Fruit fly (Drosophila melanogaster) whole organism, embryonic: ENCODE data around the gene snk.
A peak's percentile ranks its signal among the peaks of the same experiment; 100 is the strongest.

Experiments used
- ATbp ChIP-seq: fragments of 200-800 bp; sonication (Bioruptor generic); optimal IDR thresholded peaks from 2 replicates; lab custom pipeline; 2017; ENCODE audit warnings: missing biosample characterization, mild to moderate bottlenecking, missing genetic modification characterization, missing genetic modification reagents
- Bgb ChIP-seq: fragments of 200-800 bp; sonication (Bioruptor generic); IDR thresholded peaks from 2 replicates; pipeline ENCODE4 v1.3.6; 2022; ENCODE audit warnings: missing biosample characterization, missing genetic modification characterization; ENCODE audit not compliant: partially characterized antibody
- CG10565 ChIP-seq: fragments of 200-800 bp; sonication (Bioruptor generic); optimal IDR thresholded peaks from 3 replicates; lab custom pipeline; 2016; ENCODE audit warnings: missing biosample characterization, mild to moderate bottlenecking, missing genetic modification characterization
- CG11695 ChIP-seq: fragments of 200-800 bp; sonication (Bioruptor generic); IDR thresholded peaks from 3 replicates; pipeline ENCODE4 v1.3.6; 2022; ENCODE audit warnings: missing biosample characterization, missing genetic modification characterization
- CG11723 ChIP-seq: fragments of 200-800 bp; sonication (Bioruptor generic); optimal IDR thresholded peaks from 2 replicates; lab custom pipeline; 2017; ENCODE audit warnings: missing biosample characterization, mild to moderate bottlenecking, missing genetic modification characterization
- CG12219 ChIP-seq: fragments of 200-800 bp; sonication (Bioruptor generic); optimal IDR thresholded peaks from 3 replicates; lab custom pipeline; 2018; ENCODE audit warnings: missing biosample characterization, mild to moderate bottlenecking, missing genetic modification characterization
- CG14667 ChIP-seq: fragments of 200-800 bp; sonication (Bioruptor generic); IDR thresholded peaks from 2 replicates; pipeline ENCODE4 v1.3.6; 2022; ENCODE audit warnings: missing biosample characterization, missing genetic modification characterization
- CG14965 ChIP-seq: fragments of 200-800 bp; sonication (Bioruptor generic); optimal IDR thresholded peaks from 2 replicates; lab custom pipeline; 2016; ENCODE audit warnings: missing biosample characterization, missing genetic modification characterization, borderline replicate concordance
- CG15479 ChIP-seq: fragments of 200-800 bp; sonication (Bioruptor generic); optimal IDR thresholded peaks from 3 replicates; lab custom pipeline; 2019; ENCODE audit warnings: missing biosample characterization, mild to moderate bottlenecking, missing genetic modification characterization, moderate library complexity
- CG16779 ChIP-seq: fragments of 200-800 bp; sonication (Bioruptor generic); IDR thresholded peaks from 2 replicates; pipeline ENCODE4 v1.3.6; 2022; ENCODE audit warnings: missing biosample characterization, missing genetic modification characterization
- CG2889 ChIP-seq: fragments of 200-800 bp; sonication (Bioruptor generic); IDR thresholded peaks from 3 replicates; pipeline ENCODE4 v1.3.6; 2022; ENCODE audit warnings: missing biosample characterization, missing genetic modification characterization
- CG3407 ChIP-seq: fragments of 200-800 bp; sonication (Bioruptor generic); optimal IDR thresholded peaks from 2 replicates; lab custom pipeline; 2018; ENCODE audit warnings: missing biosample characterization, mild to moderate bottlenecking, missing genetic modification characterization
- CG34422 ChIP-seq: fragments of 200-800 bp; sonication (Bioruptor generic); IDR thresholded peaks from 3 replicates; pipeline ENCODE4 v1.3.6; 2022; ENCODE audit warnings: missing biosample characterization, missing genetic modification characterization
- CG42726 ChIP-seq: fragments of 200-800 bp; sonication (Bioruptor generic); IDR thresholded peaks from 2 replicates; pipeline ENCODE4 v1.3.6; 2022; ENCODE audit warnings: missing biosample characterization, missing genetic modification characterization; ENCODE audit not compliant: partially characterized antibody
- CG5245 ChIP-seq: fragments of 200-800 bp; sonication (Bioruptor generic); optimal IDR thresholded peaks from 3 replicates; lab custom pipeline; 2016; ENCODE audit warnings: missing biosample characterization, missing genetic modification characterization
- CG6791 ChIP-seq: fragments of 200-800 bp; sonication (Bioruptor generic); IDR thresholded peaks from 3 replicates; pipeline ENCODE4 v1.3.6; 2022; ENCODE audit warnings: missing biosample characterization, missing genetic modification characterization; ENCODE audit not compliant: partially characterized antibody
- CG7987 ChIP-seq: fragments of 200-800 bp; sonication (Bioruptor generic); optimal IDR thresholded peaks from 2 replicates; lab custom pipeline; 2018; ENCODE audit warnings: missing biosample characterization, mild to moderate bottlenecking, missing genetic modification characterization, moderate library complexity
- CG9215 ChIP-seq: fragments of 200-800 bp; sonication (Bioruptor generic); IDR thresholded peaks from 2 replicates; pipeline ENCODE4 v1.3.6; 2022; ENCODE audit warnings: missing biosample characterization, missing genetic modification characterization
- Dref ChIP-seq: fragments of 200-800 bp; sonication (Bioruptor generic); IDR thresholded peaks from 2 replicates; pipeline ENCODE4 v1.3.6; 2022; ENCODE audit warnings: missing biosample characterization, missing genetic modification characterization
- Ets65A ChIP-seq: fragments of 200-800 bp; sonication (Bioruptor generic); peaks from one replicate; lab custom pipeline; 2016; ENCODE audit warnings: missing biosample characterization, missing genetic modification characterization
- Hey ChIP-seq: fragments of 200-800 bp; sonication (Bioruptor generic); optimal IDR thresholded peaks from 3 replicates; lab custom pipeline; 2018; ENCODE audit warnings: missing biosample characterization, mild to moderate bottlenecking, missing genetic modification characterization
- Hmr ChIP-seq: fragments of 200-800 bp; sonication (Bioruptor generic); optimal IDR thresholded peaks from 3 replicates; lab custom pipeline; 2017; ENCODE audit warnings: mild to moderate bottlenecking, missing biosample characterization, missing genetic modification reagents, missing genetic modification characterization
- Myb ChIP-seq: fragments of 200-800 bp; sonication (Bioruptor generic); optimal IDR thresholded peaks from 2 replicates; lab custom pipeline; 2016; ENCODE audit warnings: missing biosample characterization, missing genetic modification characterization
- Nf-YA ChIP-seq: fragments of 200-800 bp; sonication (Bioruptor generic); IDR thresholded peaks from 2 replicates; pipeline ENCODE4 v1.3.6; 2022; ENCODE audit warnings: missing biosample characterization, missing genetic modification characterization
- Sox100B ChIP-seq: fragments of 200-800 bp; sonication (Bioruptor generic); optimal IDR thresholded peaks from 3 replicates; lab custom pipeline; 2018; ENCODE audit warnings: missing biosample characterization, mild to moderate bottlenecking, missing genetic modification characterization
- al ChIP-seq: fragments of 200-800 bp; sonication (Bioruptor generic); IDR thresholded peaks from 2 replicates; pipeline ENCODE4 v1.3.6; 2022; ENCODE audit warnings: missing biosample characterization, missing genetic modification characterization
- ara ChIP-seq: fragments of 200-800 bp; sonication (Bioruptor generic); IDR thresholded peaks from 2 replicates; pipeline ENCODE4 v1.3.6; 2022; ENCODE audit warnings: missing biosample characterization, missing genetic modification characterization
- ato ChIP-seq: fragments of 200-800 bp; sonication (Bioruptor generic); IDR thresholded peaks from 2 replicates; pipeline ENCODE4 v1.3.6; 2022; ENCODE audit warnings: missing biosample characterization, missing genetic modification characterization; ENCODE audit not compliant: partially characterized antibody
- bbx ChIP-seq: fragments of 200-800 bp; sonication (Bioruptor generic); IDR thresholded peaks from 2 replicates; pipeline ENCODE4 v1.3.6; 2022; ENCODE audit warnings: missing biosample characterization, missing genetic modification characterization; ENCODE audit not compliant: partially characterized antibody
- btn ChIP-seq: fragments of 200-800 bp; sonication (Bioruptor generic); optimal IDR thresholded peaks from 2 replicates; lab custom pipeline; 2016; ENCODE audit warnings: missing biosample characterization, missing genetic modification characterization
- chinmo ChIP-seq: fragments of 200-800 bp; sonication (Bioruptor generic); IDR thresholded peaks from 4 replicates; pipeline ENCODE4 v1.3.6; 2022; ENCODE audit warnings: missing biosample characterization, missing genetic modification characterization; ENCODE audit not compliant: partially characterized antibody
- crp ChIP-seq, 2 experiments: fragments of 200-800 bp; sonication (Bioruptor generic); optimal IDR thresholded peaks; 2 replicates in 1 of 2; 3 replicates in 1 of 2; lab custom pipeline; 2017; ENCODE audit warnings: missing biosample characterization in 2 of 2, missing genetic modification characterization in 2 of 2, mild to moderate bottlenecking in 1 of 2, moderate library complexity in 1 of 2
- gem ChIP-seq: fragments of 200-800 bp; sonication (Bioruptor generic); optimal IDR thresholded peaks from 2 replicates; lab custom pipeline; 2019; ENCODE audit warnings: missing biosample characterization, mild to moderate bottlenecking, missing genetic modification characterization, moderate library complexity
- ind ChIP-seq: fragments of 200-800 bp; sonication (Bioruptor generic); optimal IDR thresholded peaks from 3 replicates; lab custom pipeline; 2016; ENCODE audit warnings: missing biosample characterization, missing genetic modification characterization
- inv ChIP-seq: fragments of 200-800 bp; sonication (Bioruptor generic); IDR thresholded peaks from 2 replicates; pipeline ENCODE4 v1.3.6; 2022; ENCODE audit warnings: missing biosample characterization, missing genetic modification characterization; ENCODE audit not compliant: partially characterized antibody
- mirr ChIP-seq: fragments of 200-800 bp; sonication (Bioruptor generic); optimal IDR thresholded peaks from 3 replicates; lab custom pipeline; 2018; ENCODE audit warnings: missing biosample characterization, mild to moderate bottlenecking, missing genetic modification characterization
- nerfin-2 ChIP-seq: fragments of 200-800 bp; sonication (Bioruptor generic); IDR thresholded peaks from 2 replicates; pipeline ENCODE4 v1.3.6; 2022; ENCODE audit warnings: missing biosample characterization, missing genetic modification characterization; ENCODE audit not compliant: partially characterized antibody
- phol ChIP-seq: fragments of 200-800 bp; sonication (Bioruptor generic); optimal IDR thresholded peaks from 3 replicates; lab custom pipeline; 2018; ENCODE audit warnings: missing biosample characterization, mild to moderate bottlenecking, missing genetic modification characterization, moderate library complexity
- pita ChIP-seq: fragments of 200-800 bp; sonication (Bioruptor generic); optimal IDR thresholded peaks from 2 replicates; lab custom pipeline; 2017; ENCODE audit warnings: missing biosample characterization, mild to moderate bottlenecking, missing genetic modification characterization
- ro ChIP-seq: fragments of 200-800 bp; sonication (Bioruptor generic); IDR thresholded peaks from 2 replicates; pipeline ENCODE4 v1.3.6; 2022; ENCODE audit warnings: missing biosample characterization, missing genetic modification characterization
- sna ChIP-seq: fragments of 200-800 bp; sonication (Bioruptor generic); IDR thresholded peaks from 2 replicates; pipeline ENCODE4 v1.3.6; 2022; ENCODE audit warnings: missing biosample characterization, missing genetic modification characterization; ENCODE audit not compliant: partially characterized antibody
- so ChIP-seq: fragments of 200-800 bp; sonication (Bioruptor generic); IDR thresholded peaks from 3 replicates; pipeline ENCODE4 v1.3.6; 2022; ENCODE audit warnings: missing biosample characterization, missing genetic modification characterization
- sr ChIP-seq: fragments of 200-800 bp; sonication (Bioruptor generic); IDR thresholded peaks from 3 replicates; pipeline ENCODE4 v1.3.6; 2022; ENCODE audit warnings: missing biosample characterization, missing genetic modification characterization
- stwl ChIP-seq: fragments of 200-800 bp; sonication (Bioruptor generic); optimal IDR thresholded peaks from 3 replicates; lab custom pipeline; 2018; ENCODE audit warnings: missing biosample characterization, mild to moderate bottlenecking, missing genetic modification characterization, moderate library complexity
- tgo ChIP-seq: fragments of 200-800 bp; sonication (Bioruptor generic); IDR thresholded peaks from 3 replicates; pipeline ENCODE4 v1.3.6; 2022; ENCODE audit warnings: missing biosample characterization, missing genetic modification characterization
- tin ChIP-seq: fragments of 200-800 bp; sonication (Bioruptor generic); optimal IDR thresholded peaks from 3 replicates; lab custom pipeline; 2016; ENCODE audit warnings: missing biosample characterization, missing genetic modification characterization
- ttk ChIP-seq: fragments of 200-800 bp; sonication (Bioruptor generic); IDR thresholded peaks from 2 replicates; pipeline ENCODE4 v2.1.2; 2022; ENCODE audit warnings: missing biosample characterization, missing genetic modification characterization
- unc-4 ChIP-seq: fragments of 200-800 bp; sonication (Bioruptor generic); IDR thresholded peaks from 2 replicates; pipeline ENCODE4 v1.3.6; 2022; ENCODE audit warnings: missing biosample characterization, missing genetic modification characterization; ENCODE audit not compliant: partially characterized antibody
- vfl ChIP-seq: fragments of 200-800 bp; sonication (Bioruptor generic); optimal IDR thresholded peaks from 2 replicates; lab custom pipeline; 2016; ENCODE audit warnings: missing biosample characterization, missing genetic modification characterization
- wor ChIP-seq: fragments of 200-800 bp; sonication (Bioruptor generic); IDR thresholded peaks from 2 replicates; pipeline ENCODE4 v1.3.6; 2022; ENCODE audit warnings: missing biosample characterization, missing genetic modification characterization
- zf30C ChIP-seq: fragments of 200-800 bp; sonication (Bioruptor generic); optimal IDR thresholded peaks from 3 replicates; lab custom pipeline; 2018; ENCODE audit warnings: missing biosample characterization, mild to moderate bottlenecking, missing genetic modification characterization

The snk gene

dm6 chr3R:13088395-13088794 is 45.8 kb upstream of the snk start, which contains the start of gene timeout (continued):
- TF ChIP-seq btn (GFP tag; lab: Kevin White, UChicago) (no peak), CG5245 (no peak), Dref (GFP tag; lab: Robert Waterston, UW) (peak; percentile 92), mirr (no peak), ato (GFP tag; lab: Robert Waterston, UW) (peak; percentile 62; the same call in 1 of the 2 replicates), CG42726 (GFP tag; lab: Robert Waterston, UW) (peak; percentile 47; the same call in 1 of the 2 replicates), unc-4 (GFP tag; lab: Robert Waterston, UW) (peak; percentile 73), CG9215 (no peak), CG14965 (no peak), pita (GFP tag; lab: Kevin White, UChicago) (peak; percentile 72), CG15479 (GFP tag; lab: Kevin White, UChicago) (no peak), so (no peak), sna (GFP tag; lab: Robert Waterston, UW) (peak; percentile 69; the same call in 1 of the 2 replicates), stwl (tag; lab: Kevin White, UChicago) (peak; percentile 94), CG10565 (GFP tag; lab: Kevin White, UChicago) (no peak), bbx (GFP tag; lab: Robert Waterston, UW) (peak; percentile 70), CG3407 (GFP tag; lab: Kevin White, UChicago) (no peak), tgo (no peak), inv (GFP tag; lab: Robert Waterston, UW) (peak; percentile 53), Sox100B (no peak), CG11723 (no peak), ttk (GFP tag; lab: Robert Waterston, UW) (no peak), ind (GFP tag; lab: Kevin White, UChicago) (no peak), ATbp (no peak), CG2889 (GFP tag; lab: Robert Waterston, UW) (no peak), Hmr (GFP tag; lab: Kevin White, UChicago) (no peak), tin (no peak), Nf-YA (GFP tag; lab: Robert Waterston, UW) (no peak), CG34422 (GFP tag; lab: Robert Waterston, UW) (no peak), CG16779 (GFP tag; lab: Robert Waterston, UW) (no peak), CG6791 (peak; percentile 76), CG7987 (GFP tag; lab: Kevin White, UChicago) (no peak), wor (GFP tag; lab: Robert Waterston, UW) (no peak), Hey (tag; lab: Kevin White, UChicago) (no peak), ara (GFP tag; lab: Robert Waterston, UW) (no peak), zf30C (GFP tag; lab: Kevin White, UChicago) (no peak), Bgb (GFP tag; lab: Robert Waterston, UW) (peak; percentile 70), vfl (GFP tag; lab: Kevin White, UChicago) (no peak), phol (peak; percentile 48), Ets65A (no peak), nerfin-2 (GFP tag; lab: Robert Waterston, UW) (no peak), CG11695 (GFP tag; lab: Robert Waterston, UW) (no peak), chinmo (GFP tag; lab: Robert Waterston, UW) (0 out of 4 replicates have a peak, but pooled peaks have one; percentile 26), crp (GFP tag; optimal IDR thresholded peaks at IDR 0.05; lab: Kevin White, UChicago) (peak; percentile 99 to 100), gem (tag; lab: Kevin White, UChicago) (no peak), CG12219 (GFP tag; lab: Kevin White, UChicago) (no peak), ro (GFP tag; lab: Robert Waterston, UW) (no peak), Myb (GFP tag; lab: Kevin White, UChicago) (peak; percentile 64), sr (no peak), al (GFP tag; lab: Robert Waterston, UW) (no peak), CG14667 (no peak)
